Fruit fly (Drosophila melanogaster) whole organism, embryonic: ENCODE results near the gene Cka.

Source experiments
- B-H1 ChIP-seq: fragments of 200-800 bp; sonication (Bioruptor generic); IDR thresholded peaks from 3 replicates; pipeline ENCODE4 v1.3.6; 2022; ENCODE audit warnings: missing biosample characterization, missing genetic modification characterization
- BtbVII ChIP-seq: fragments of 200-800 bp; sonication (Bioruptor generic); optimal IDR thresholded peaks from 3 replicates; lab custom pipeline; 2017; ENCODE audit warnings: missing biosample characterization, mild to moderate bottlenecking, missing genetic modification characterization
- CG10462 ChIP-seq: fragments of 200-800 bp; sonication (Bioruptor generic); optimal IDR thresholded peaks from 2 replicates; lab custom pipeline; 2016; ENCODE audit warnings: missing biosample characterization, missing genetic modification characterization
- CG10543 ChIP-seq: fragments of 200-800 bp; sonication (Bioruptor generic); optimal IDR thresholded peaks from 3 replicates; lab custom pipeline; 2017; ENCODE audit warnings: missing biosample characterization, mild to moderate bottlenecking, missing genetic modification characterization, moderate library complexity
- CG10979 ChIP-seq: fragments of 200-800 bp; sonication (Bioruptor generic); optimal IDR thresholded peaks from 2 replicates; lab custom pipeline; 2018; ENCODE audit warnings: missing biosample characterization, mild to moderate bottlenecking, missing genetic modification characterization, moderate library complexity
- CG11456 ChIP-seq: fragments of 200-800 bp; sonication (Bioruptor generic); IDR thresholded peaks from 3 replicates; pipeline ENCODE4 v1.3.6; 2022; ENCODE audit warnings: missing biosample characterization, missing genetic modification characterization
- CG11504 ChIP-seq: fragments of 200-800 bp; sonication (Bioruptor generic); optimal IDR thresholded peaks from 3 replicates; lab custom pipeline; 2019; ENCODE audit warnings: missing biosample characterization, mild to moderate bottlenecking, missing genetic modification characterization, moderate library complexity
- CG12769 ChIP-seq: fragments of 200-800 bp; sonication (Bioruptor generic); optimal IDR thresholded peaks from 2 replicates; lab custom pipeline; 2019; ENCODE audit warnings: missing biosample characterization, mild to moderate bottlenecking, missing genetic modification characterization, moderate library complexity
- CG13287 ChIP-seq: fragments of 200-800 bp; sonication (Bioruptor generic); IDR thresholded peaks from 2 replicates; pipeline ENCODE4 v1.3.6; 2022; ENCODE audit warnings: missing biosample characterization, missing genetic modification characterization; ENCODE audit not compliant: partially characterized antibody
- CG13894 ChIP-seq: fragments of 200-800 bp; sonication (Bioruptor generic); optimal IDR thresholded peaks from 3 replicates; lab custom pipeline; 2018; ENCODE audit warnings: missing biosample characterization, mild to moderate bottlenecking, missing genetic modification characterization, moderate library complexity
- CG15269 ChIP-seq: fragments of 200-800 bp; sonication (Bioruptor generic); optimal IDR thresholded peaks from 2 replicates; lab custom pipeline; 2018; ENCODE audit warnings: missing biosample characterization, mild to moderate bottlenecking, missing genetic modification characterization, moderate library complexity
- CG15514 ChIP-seq: fragments of 200-800 bp; sonication (Bioruptor generic); optimal IDR thresholded peaks from 3 replicates; lab custom pipeline; 2017; ENCODE audit warnings: missing biosample characterization, missing genetic modification characterization, mild to moderate bottlenecking, moderate library complexity, missing genetic modification reagents
- CG17568 ChIP-seq: fragments of 200-800 bp; sonication (Bioruptor generic); optimal IDR thresholded peaks from 2 replicates; lab custom pipeline; 2018; ENCODE audit warnings: missing biosample characterization, mild to moderate bottlenecking, missing genetic modification characterization, moderate library complexity
- CG17829 ChIP-seq: fragments of 200-800 bp; optimal IDR thresholded peaks from 2 replicates; lab custom pipeline; 2019; ENCODE audit warnings: missing biosample characterization, mild to moderate bottlenecking, missing genetic modification characterization, moderate library complexity
- CG18262 ChIP-seq: fragments of 200-800 bp; optimal IDR thresholded peaks from 3 replicates; lab custom pipeline; 2019; ENCODE audit warnings: missing biosample characterization, mild to moderate bottlenecking, missing genetic modification characterization, moderate library complexity
- CG18764 ChIP-seq: fragments of 200-800 bp; sonication (Bioruptor generic); optimal IDR thresholded peaks from 3 replicates; lab custom pipeline; 2016; ENCODE audit warnings: missing biosample characterization, missing genetic modification characterization
- CG2120 ChIP-seq: fragments of 200-800 bp; sonication (Bioruptor generic); optimal IDR thresholded peaks from 3 replicates; lab custom pipeline; 2016; ENCODE audit warnings: missing biosample characterization, missing genetic modification characterization
- CG2199 ChIP-seq: fragments of 200-800 bp; sonication (Bioruptor generic); IDR thresholded peaks from 3 replicates; pipeline ENCODE4 v1.3.6; 2022; ENCODE audit warnings: missing biosample characterization, missing genetic modification characterization
- CG30403 ChIP-seq: fragments of 200-800 bp; sonication (Bioruptor generic); optimal IDR thresholded peaks from 3 replicates; lab custom pipeline; 2016; ENCODE audit warnings: missing biosample characterization, missing genetic modification characterization
- CG31388 ChIP-seq: fragments of 200-800 bp; sonication (Bioruptor generic); optimal IDR thresholded peaks from 2 replicates; lab custom pipeline; 2016; ENCODE audit warnings: missing biosample characterization, missing genetic modification characterization
- CG34376 ChIP-seq: fragments of 200-800 bp; sonication (Bioruptor generic); optimal IDR thresholded peaks from 2 replicates; lab custom pipeline; 2018; ENCODE audit warnings: missing biosample characterization, mild to moderate bottlenecking, missing genetic modification characterization
- CG3995 ChIP-seq: fragments of 200-800 bp; sonication (Bioruptor generic); optimal IDR thresholded peaks from 3 replicates; lab custom pipeline; 2016; ENCODE audit warnings: missing biosample characterization, missing genetic modification characterization
- CG6254 ChIP-seq: fragments of 200-800 bp; sonication (Bioruptor generic); optimal IDR thresholded peaks from 3 replicates; lab custom pipeline; 2017; ENCODE audit warnings: mild to moderate bottlenecking, missing biosample characterization, missing genetic modification reagents, missing genetic modification characterization
- CG7271 ChIP-seq: fragments of 200-800 bp; sonication (Bioruptor generic); optimal IDR thresholded peaks from 2 replicates; lab custom pipeline; 2018; ENCODE audit warnings: missing biosample characterization, mild to moderate bottlenecking, missing genetic modification characterization, moderate library complexity
- CG8478 ChIP-seq: fragments of >200 bp; optimal IDR thresholded peaks from 2 replicates; lab custom pipeline; 2018
- CG9932 ChIP-seq: fragments of 200-800 bp; sonication (Bioruptor generic); IDR thresholded peaks from 2 replicates; pipeline ENCODE4 v1.3.6; 2022; ENCODE audit warnings: missing biosample characterization, missing genetic modification characterization
- CTCF ChIP-seq: fragments of 200-800 bp; sonication (Bioruptor generic); optimal IDR thresholded peaks from 2 replicates; lab custom pipeline; 2017; ENCODE audit warnings: missing biosample characterization, mild to moderate bottlenecking, missing genetic modification characterization, moderate library complexity
- CoRest ChIP-seq: fragments of 200-800 bp; sonication (Bioruptor generic); optimal IDR thresholded peaks from 3 replicates; lab custom pipeline; 2018; ENCODE audit warnings: missing biosample characterization, mild to moderate bottlenecking, missing genetic modification characterization, moderate library complexity
- Deaf1 ChIP-seq: fragments of 200-800 bp; optimal IDR thresholded peaks from 3 replicates; lab custom pipeline; 2019; ENCODE audit warnings: missing biosample characterization, mild to moderate bottlenecking, missing genetic modification characterization, moderate library complexity
- Dek ChIP-seq: fragments of 200-800 bp; sonication (Bioruptor generic); optimal IDR thresholded peaks from 3 replicates; lab custom pipeline; 2019; ENCODE audit warnings: missing biosample characterization, mild to moderate bottlenecking, missing genetic modification characterization, moderate library complexity
- Jarid2 ChIP-seq: fragments of 200-800 bp; sonication (Bioruptor generic); optimal IDR thresholded peaks from 3 replicates; lab custom pipeline; 2017; ENCODE audit warnings: mild to moderate bottlenecking, missing biosample characterization, missing genetic modification reagents, missing genetic modification characterization
- Med ChIP-seq: fragments of 200-800 bp; sonication (Bioruptor generic); peaks from one replicate; lab custom pipeline; 2016; ENCODE audit warnings: missing biosample characterization, missing genetic modification characterization, mild to moderate bottlenecking, inconsistent platforms, moderate library complexity
- Optix ChIP-seq: fragments of 200-800 bp; sonication (Bioruptor generic); IDR thresholded peaks from 3 replicates; pipeline ENCODE4 v1.3.6; 2022; ENCODE audit warnings: missing biosample characterization, missing genetic modification characterization
- Pdp1 ChIP-seq, 2 experiments: fragments of 200-800 bp; sonication (Bioruptor generic); optimal IDR thresholded peaks; 3 replicates each; lab custom pipeline; 2016; ENCODE audit warnings: missing biosample characterization in 2 of 2, missing genetic modification characterization in 2 of 2, mild to moderate bottlenecking in 1 of 2, moderate library complexity in 1 of 2
- Trl ChIP-seq, 3 experiments: fragments of >200 bp in 2 of 3; fragments of 200-800 bp in 1 of 3; sonication (Bioruptor generic) in 1 of 3; optimal IDR thresholded peaks; 2 replicates in 1 of 3; 3 replicates in 2 of 3; lab custom pipeline; 2016 to 2017; ENCODE audit warnings: missing biosample characterization in 1 of 3, missing genetic modification characterization in 1 of 3
- abd-A ChIP-seq: fragments of 200-800 bp; sonication (Bioruptor generic); optimal IDR thresholded peaks from 3 replicates; lab custom pipeline; 2019; ENCODE audit warnings: missing biosample characterization, mild to moderate bottlenecking, missing genetic modification characterization, moderate library complexity
- cg ChIP-seq: fragments of 200-800 bp; sonication (Bioruptor generic); optimal IDR thresholded peaks from 3 replicates; lab custom pipeline; 2019; ENCODE audit warnings: missing biosample characterization, mild to moderate bottlenecking, missing genetic modification characterization, moderate library complexity
- chinmo ChIP-seq: fragments of 200-800 bp; sonication (Bioruptor generic); IDR thresholded peaks from 4 replicates; pipeline ENCODE4 v1.3.6; 2022; ENCODE audit warnings: missing biosample characterization, missing genetic modification characterization; ENCODE audit not compliant: partially characterized antibody
- chm ChIP-seq: fragments of 200-800 bp; sonication (Bioruptor generic); IDR thresholded peaks from 2 replicates; pipeline ENCODE4 v1.3.6; 2022; ENCODE audit warnings: missing biosample characterization, missing genetic modification characterization
- ci ChIP-seq: fragments of 200-800 bp; sonication (Bioruptor generic); IDR thresholded peaks from 3 replicates; pipeline ENCODE4 v1.3.6; 2022; ENCODE audit warnings: missing biosample characterization, missing genetic modification characterization
- ems ChIP-seq: fragments of 200-800 bp; sonication (Bioruptor generic); optimal IDR thresholded peaks from 3 replicates; lab custom pipeline; 2016; ENCODE audit warnings: missing biosample characterization, missing genetic modification characterization
- exex ChIP-seq: fragments of 200-800 bp; sonication (Bioruptor generic); optimal IDR thresholded peaks from 4 replicates; lab custom pipeline; 2018; ENCODE audit warnings: missing biosample characterization, mild to moderate bottlenecking, missing genetic modification characterization, moderate library complexity
- gcm2 ChIP-seq: fragments of 200-800 bp; sonication (Bioruptor generic); optimal IDR thresholded peaks from 2 replicates; lab custom pipeline; 2016; ENCODE audit warnings: missing biosample characterization, missing genetic modification characterization
- sd ChIP-seq: fragments of 200-800 bp; sonication (Bioruptor generic); optimal IDR thresholded peaks from 3 replicates; lab custom pipeline; 2018; ENCODE audit warnings: missing biosample characterization, mild to moderate bottlenecking, missing genetic modification characterization, moderate library complexity
- sens ChIP-seq: fragments of 200-800 bp; sonication (Bioruptor generic); peaks from one replicate; lab custom pipeline; 2016; ENCODE audit warnings: missing biosample characterization, missing genetic modification characterization
- tgo ChIP-seq: fragments of 200-800 bp; sonication (Bioruptor generic); IDR thresholded peaks from 3 replicates; pipeline ENCODE4 v1.3.6; 2022; ENCODE audit warnings: missing biosample characterization, missing genetic modification characterization
- wek ChIP-seq: fragments of 200-800 bp; sonication (Bioruptor generic); optimal IDR thresholded peaks from 3 replicates; lab custom pipeline; 2018; ENCODE audit warnings: missing biosample characterization, mild to moderate bottlenecking, missing genetic modification characterization, moderate library complexity
- yki ChIP-seq: fragments of >200 bp; optimal IDR thresholded peaks from 3 replicates; lab custom pipeline; 2018
- zf30C ChIP-seq: fragments of 200-800 bp; sonication (Bioruptor generic); optimal IDR thresholded peaks from 3 replicates; lab custom pipeline; 2018; ENCODE audit warnings: missing biosample characterization, mild to moderate bottlenecking, missing genetic modification characterization
- zfh1 ChIP-seq: fragments of 200-800 bp; sonication (Bioruptor generic); IDR thresholded peaks from 3 replicates; pipeline ENCODE4 v1.3.6; 2022; ENCODE audit warnings: missing biosample characterization, missing genetic modification characterization

Cka gene

DNA sequence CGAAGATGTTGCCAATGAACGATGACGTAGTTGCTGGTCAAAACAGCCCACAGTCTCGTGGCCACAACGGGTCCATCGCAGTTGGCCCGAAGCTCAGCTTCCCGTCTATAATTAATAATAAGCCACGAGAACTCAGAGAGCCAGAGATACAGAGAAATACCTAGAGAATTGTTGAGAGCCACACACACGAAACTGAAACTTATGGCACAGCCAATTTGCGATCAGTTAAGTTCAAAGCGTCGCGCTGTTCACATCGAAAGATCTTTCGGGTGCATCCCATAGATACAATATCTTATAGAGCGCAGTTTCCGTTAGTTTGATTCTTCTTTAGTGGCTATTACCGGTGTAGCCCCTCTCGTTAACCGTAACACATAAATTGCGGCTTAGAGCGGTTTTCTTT, 18.0 kb upstream of the Cka start:
- TF ChIP-seq ci (GFP tag; lab: Robert Waterston, UW) (peak; percentile 38; the same call in 1 of the 3 replicates), yki (lab: Kevin White, UChicago) (no peak), CG6254 (GFP tag; lab: Kevin White, UChicago) (no peak), B-H1 (no peak), CG31388 (GFP tag; lab: Kevin White, UChicago) (no peak), CG11504 (tag; lab: Kevin White, UChicago) (peak; percentile 12), Med (GFP tag; lab: Kevin White, UChicago) (peak; percentile 70), BtbVII (peak; percentile 41), Deaf1 (tag; lab: Kevin White, UChicago) (peak; percentile 39), CG13287 (GFP tag; lab: Robert Waterston, UW) (peak; percentile 46), CG13894 (tag; lab: Kevin White, UChicago) (peak; percentile 38), Jarid2 (GFP tag; lab: Kevin White, UChicago) (peak; percentile 59), ems (no peak), Pdp1 (GFP tag; optimal IDR thresholded peaks at IDR 0.05; lab: Kevin White, UChicago) (peak in 1 of 2 experiments; percentile 8), abd-A (tag; lab: Kevin White, UChicago) (peak; percentile 27), CG10543 (GFP tag; lab: Kevin White, UChicago) (peak; percentile 40), CG15269 (peak; percentile 30), sd (peak; percentile 81), sens (GFP tag; lab: Kevin White, UChicago) (peak; percentile 49), CG34376 (GFP tag; lab: Kevin White, UChicago) (peak; percentile 12), chinmo (GFP tag; lab: Robert Waterston, UW) (peak; percentile 88; the same call in 3 of the 4 replicates), CG11456 (no peak), CG9932 (GFP tag; lab: Robert Waterston, UW) (peak; percentile 21; the same call in 1 of the 2 replicates), chm (GFP tag; lab: Robert Waterston, UW) (0 out of 2 replicates have a peak, but pooled peaks have one; percentile 31), Trl (optimal IDR thresholded peaks at IDR 0.05; lab: Kevin White, UChicago) (peak; percentile 4 to 58), Trl (GFP tag; optimal IDR thresholded peaks at IDR 0.05; lab: Kevin White, UChicago) (no peak), zf30C (GFP tag; lab: Kevin White, UChicago) (no peak), CG15514 (GFP tag; lab: Kevin White, UChicago) (peak; percentile 9), CG12769 (peak; percentile 1), gcm2 (GFP tag; lab: Kevin White, UChicago) (no peak), CG2199 (0 out of 3 replicates have a peak, but pooled peaks have one; percentile 61)

DNA sequence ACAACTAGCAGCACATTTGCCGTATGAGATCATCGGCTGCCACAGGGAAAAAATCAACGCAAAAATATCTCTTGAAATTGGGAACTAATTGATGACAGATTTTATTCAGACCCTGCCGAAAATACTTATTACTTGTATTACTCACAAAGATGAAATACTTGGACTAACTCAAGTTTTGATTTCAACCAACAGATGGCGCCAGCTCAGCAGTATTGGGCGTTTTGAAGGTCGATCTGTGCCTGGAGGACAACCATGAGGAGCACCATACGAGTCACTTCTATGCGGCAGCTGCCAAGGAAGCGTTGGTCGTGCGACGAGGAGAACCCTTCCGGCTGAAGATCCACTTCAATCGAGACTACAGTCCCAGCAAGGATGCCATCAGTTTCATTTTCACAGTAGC, 6.2 kb upstream of the Cka start:
- TF ChIP-seq CG15269 (no peak), CG18764 (no peak), CG10979 (tag; lab: Kevin White, UChicago) (peak; percentile 47), CG10462 (no peak), sens (GFP tag; lab: Kevin White, UChicago) (peak; percentile 1), CTCF (GFP tag; lab: Kevin White, UChicago) (peak; percentile 83), CG17568 (GFP tag; lab: Kevin White, UChicago) (no peak), CG2120 (GFP tag; lab: Kevin White, UChicago) (no peak), tgo (no peak), CG3995 (no peak), CG31388 (GFP tag; lab: Kevin White, UChicago) (no peak), B-H1 (no peak), wek (GFP tag; lab: Kevin White, UChicago) (no peak), zfh1 (GFP tag; lab: Robert Waterston, UW) (no peak), CG17829 (tag; lab: Kevin White, UChicago) (no peak), Optix (GFP tag; lab: Robert Waterston, UW) (no peak), CG18262 (tag; lab: Kevin White, UChicago) (no peak), Dek (tag; lab: Kevin White, UChicago) (no peak), CG7271 (tag; lab: Kevin White, UChicago) (no peak), chinmo (GFP tag; lab: Robert Waterston, UW) (0 out of 4 replicates have a peak, but pooled peaks have one; percentile 1), exex (tag; lab: Kevin White, UChicago) (no peak), CG30403 (GFP tag; lab: Kevin White, UChicago) (no peak), CoRest (tag; lab: Kevin White, UChicago) (no peak), CG11456 (no peak), CG8478 (lab: Kevin White, UChicago) (no peak), CG2199 (0 out of 3 replicates have a peak, but pooled peaks have one; percentile 50), cg (GFP tag; lab: Kevin White, UChicago) (no peak)
